Fruit fly (Drosophila melanogaster) whole organism, embryonic: ENCODE results near the gene Agpat1.

Source experiments
- Ada2b ChIP-seq: fragments of 200-800 bp; sonication (Bioruptor generic); IDR thresholded peaks from 2 replicates; pipeline ENCODE4 v1.3.6; 2022; ENCODE audit warnings: missing biosample characterization, missing genetic modification characterization
- Asciz ChIP-seq: fragments of 200-800 bp; sonication (Bioruptor generic); optimal IDR thresholded peaks from 2 replicates; lab custom pipeline; 2017; ENCODE audit warnings: missing biosample characterization, mild to moderate bottlenecking, missing genetic modification characterization, missing genetic modification reagents
- Bdp1 ChIP-seq: fragments of 200-800 bp; sonication (Bioruptor generic); optimal IDR thresholded peaks from 3 replicates; lab custom pipeline; 2016; ENCODE audit warnings: missing biosample characterization, missing genetic modification characterization
- Blimp-1 ChIP-seq: fragments of 200-800 bp; sonication (Bioruptor generic); optimal IDR thresholded peaks from 3 replicates; lab custom pipeline; 2018; ENCODE audit warnings: missing biosample characterization, missing genetic modification characterization, mild to moderate bottlenecking, moderate library complexity, missing genetic modification reagents
- CG10147 ChIP-seq: fragments of 200-800 bp; sonication (Bioruptor generic); optimal IDR thresholded peaks from 2 replicates; lab custom pipeline; 2019; ENCODE audit warnings: missing biosample characterization, mild to moderate bottlenecking, missing genetic modification characterization, moderate library complexity
- CG10979 ChIP-seq: fragments of 200-800 bp; sonication (Bioruptor generic); optimal IDR thresholded peaks from 2 replicates; lab custom pipeline; 2018; ENCODE audit warnings: missing biosample characterization, mild to moderate bottlenecking, missing genetic modification characterization, moderate library complexity
- CG11247 ChIP-seq: fragments of 200-800 bp; sonication (Bioruptor generic); IDR thresholded peaks from 2 replicates; pipeline ENCODE4 v1.3.6; 2022; ENCODE audit warnings: missing biosample characterization, missing genetic modification characterization
- CG11696 ChIP-seq: fragments of 200-800 bp; sonication (Bioruptor generic); IDR thresholded peaks from 2 replicates; pipeline ENCODE4 v1.3.6; 2022; ENCODE audit warnings: missing biosample characterization, missing genetic modification characterization
- CG14050 ChIP-seq: fragments of 200-800 bp; sonication (Bioruptor generic); IDR thresholded peaks from 3 replicates; pipeline ENCODE4 v1.3.6; 2022; ENCODE audit warnings: missing biosample characterization, missing genetic modification characterization
- CG15601 ChIP-seq: fragments of 200-800 bp; sonication (Bioruptor generic); optimal IDR thresholded peaks from 3 replicates; lab custom pipeline; 2019; ENCODE audit warnings: missing biosample characterization, mild to moderate bottlenecking, missing genetic modification characterization, moderate library complexity
- CG1602 ChIP-seq: fragments of 200-800 bp; sonication (Bioruptor generic); optimal IDR thresholded peaks from 3 replicates; lab custom pipeline; 2016; ENCODE audit warnings: missing biosample characterization, missing genetic modification characterization
- CG16815 ChIP-seq: fragments of 200-800 bp; sonication (Bioruptor generic); optimal IDR thresholded peaks from 3 replicates; lab custom pipeline; 2017; ENCODE audit warnings: missing biosample characterization, mild to moderate bottlenecking, missing genetic modification characterization
- CG17328 ChIP-seq: fragments of 200-800 bp; sonication (Bioruptor generic); IDR thresholded peaks from 2 replicates; pipeline ENCODE4 v1.3.6; 2022; ENCODE audit warnings: missing biosample characterization, missing genetic modification characterization
- CG17359 ChIP-seq: fragments of 200-800 bp; sonication (Bioruptor generic); optimal IDR thresholded peaks from 3 replicates; lab custom pipeline; 2018; ENCODE audit warnings: missing biosample characterization, mild to moderate bottlenecking, missing genetic modification characterization, moderate library complexity
- CG18262 ChIP-seq: fragments of 200-800 bp; optimal IDR thresholded peaks from 3 replicates; lab custom pipeline; 2019; ENCODE audit warnings: missing biosample characterization, mild to moderate bottlenecking, missing genetic modification characterization, moderate library complexity
- CG18599 ChIP-seq: fragments of 200-800 bp; sonication (Bioruptor generic); optimal IDR thresholded peaks from 3 replicates; lab custom pipeline; 2017; ENCODE audit warnings: missing biosample characterization, missing genetic modification characterization, mild to moderate bottlenecking, moderate library complexity, missing genetic modification reagents
- CG2712 ChIP-seq: fragments of 200-800 bp; optimal IDR thresholded peaks from 3 replicates; lab custom pipeline; 2019; ENCODE audit warnings: missing biosample characterization, mild to moderate bottlenecking, missing genetic modification characterization, moderate library complexity
- CG31224 ChIP-seq: fragments of 200-800 bp; sonication (Bioruptor generic); IDR thresholded peaks from 2 replicates; pipeline ENCODE4 v1.3.6; 2022; ENCODE audit warnings: missing biosample characterization, missing genetic modification characterization
- CG31388 ChIP-seq: fragments of 200-800 bp; sonication (Bioruptor generic); optimal IDR thresholded peaks from 2 replicates; lab custom pipeline; 2016; ENCODE audit warnings: missing biosample characterization, missing genetic modification characterization
- CG31441 ChIP-seq: fragments of 200-800 bp; sonication (Bioruptor generic); IDR thresholded peaks from 2 replicates; pipeline ENCODE4 v1.3.6; 2022; ENCODE audit warnings: missing biosample characterization, missing genetic modification characterization
- CG34376 ChIP-seq: fragments of 200-800 bp; sonication (Bioruptor generic); optimal IDR thresholded peaks from 2 replicates; lab custom pipeline; 2018; ENCODE audit warnings: missing biosample characterization, mild to moderate bottlenecking, missing genetic modification characterization
- CG7271 ChIP-seq: fragments of 200-800 bp; sonication (Bioruptor generic); optimal IDR thresholded peaks from 2 replicates; lab custom pipeline; 2018; ENCODE audit warnings: missing biosample characterization, mild to moderate bottlenecking, missing genetic modification characterization, moderate library complexity
- CG9727 ChIP-seq: fragments of 200-800 bp; sonication (Bioruptor generic); optimal IDR thresholded peaks from 3 replicates; lab custom pipeline; 2017; ENCODE audit warnings: missing biosample characterization, mild to moderate bottlenecking, missing genetic modification characterization
- CTCF ChIP-seq: fragments of 200-800 bp; sonication (Bioruptor generic); optimal IDR thresholded peaks from 2 replicates; lab custom pipeline; 2017; ENCODE audit warnings: missing biosample characterization, mild to moderate bottlenecking, missing genetic modification characterization, moderate library complexity
- D19B ChIP-seq: fragments of 200-800 bp; sonication (Bioruptor generic); optimal IDR thresholded peaks from 2 replicates; lab custom pipeline; 2017; ENCODE audit warnings: missing biosample characterization, mild to moderate bottlenecking, missing genetic modification characterization
- Hey ChIP-seq: fragments of 200-800 bp; sonication (Bioruptor generic); optimal IDR thresholded peaks from 3 replicates; lab custom pipeline; 2018; ENCODE audit warnings: missing biosample characterization, mild to moderate bottlenecking, missing genetic modification characterization
- Meics ChIP-seq: fragments of 200-800 bp; sonication (Bioruptor generic); optimal IDR thresholded peaks from 2 replicates; lab custom pipeline; 2017; ENCODE audit warnings: missing biosample characterization, mild to moderate bottlenecking, missing genetic modification characterization
- Neu2 ChIP-seq: fragments of 200-800 bp; sonication (Bioruptor generic); optimal IDR thresholded peaks from 3 replicates; lab custom pipeline; 2016; ENCODE audit warnings: missing biosample characterization, missing genetic modification characterization, borderline replicate concordance
- Sox100B ChIP-seq: fragments of 200-800 bp; sonication (Bioruptor generic); optimal IDR thresholded peaks from 3 replicates; lab custom pipeline; 2018; ENCODE audit warnings: missing biosample characterization, mild to moderate bottlenecking, missing genetic modification characterization
- abd-A ChIP-seq: fragments of 200-800 bp; sonication (Bioruptor generic); optimal IDR thresholded peaks from 3 replicates; lab custom pipeline; 2019; ENCODE audit warnings: missing biosample characterization, mild to moderate bottlenecking, missing genetic modification characterization, moderate library complexity
- amos ChIP-seq: fragments of 200-800 bp; sonication (Bioruptor generic); IDR thresholded peaks from 2 replicates; pipeline ENCODE4 v1.3.6; 2022; ENCODE audit warnings: missing biosample characterization, missing genetic modification characterization; ENCODE audit not compliant: partially characterized antibody
- bab2 ChIP-seq: fragments of 200-800 bp; sonication (Bioruptor generic); optimal IDR thresholded peaks from 2 replicates; lab custom pipeline; 2016; ENCODE audit warnings: missing biosample characterization, missing genetic modification characterization
- ci ChIP-seq: fragments of 200-800 bp; sonication (Bioruptor generic); IDR thresholded peaks from 3 replicates; pipeline ENCODE4 v1.3.6; 2022; ENCODE audit warnings: missing biosample characterization, missing genetic modification characterization
- crp ChIP-seq, 2 experiments: fragments of 200-800 bp; sonication (Bioruptor generic); optimal IDR thresholded peaks; 2 replicates in 1 of 2; 3 replicates in 1 of 2; lab custom pipeline; 2017; ENCODE audit warnings: missing biosample characterization in 2 of 2, missing genetic modification characterization in 2 of 2, mild to moderate bottlenecking in 1 of 2, moderate library complexity in 1 of 2
- dimm ChIP-seq: fragments of 200-800 bp; sonication (Bioruptor generic); IDR thresholded peaks from 2 replicates; pipeline ENCODE4 v1.3.6; 2022; ENCODE audit warnings: missing biosample characterization, missing genetic modification characterization
- dmrt99B ChIP-seq: fragments of 200-800 bp; sonication (Bioruptor generic); optimal IDR thresholded peaks from 2 replicates; lab custom pipeline; 2018; ENCODE audit warnings: missing biosample characterization, mild to moderate bottlenecking, missing genetic modification characterization, moderate library complexity
- dysf ChIP-seq: fragments of 200-800 bp; sonication (Bioruptor generic); IDR thresholded peaks from 3 replicates; pipeline ENCODE4 v1.3.6; 2022; ENCODE audit warnings: missing biosample characterization, missing genetic modification characterization
- exex ChIP-seq: fragments of 200-800 bp; sonication (Bioruptor generic); optimal IDR thresholded peaks from 4 replicates; lab custom pipeline; 2018; ENCODE audit warnings: missing biosample characterization, mild to moderate bottlenecking, missing genetic modification characterization, moderate library complexity
- hb ChIP-seq: fragments of 200-800 bp; sonication (Bioruptor generic); IDR thresholded peaks from 3 replicates; pipeline ENCODE4 v1.3.6; 2022; ENCODE audit warnings: missing biosample characterization, missing genetic modification characterization; ENCODE audit not compliant: partially characterized antibody
- kah ChIP-seq: fragments of 200-800 bp; sonication (Bioruptor generic); optimal IDR thresholded peaks from 2 replicates; lab custom pipeline; 2018; ENCODE audit warnings: missing biosample characterization, mild to moderate bottlenecking, missing genetic modification characterization
- lab ChIP-seq: fragments of 200-800 bp; sonication (Bioruptor generic); optimal IDR thresholded peaks from 3 replicates; lab custom pipeline; 2017; ENCODE audit warnings: missing biosample characterization, missing genetic modification characterization, mild to moderate bottlenecking, moderate library complexity, missing genetic modification reagents
- lmd ChIP-seq: fragments of 200-800 bp; sonication (Bioruptor generic); IDR thresholded peaks from 2 replicates; pipeline ENCODE4 v1.3.6; 2022; ENCODE audit warnings: missing biosample characterization, missing genetic modification characterization
- lola ChIP-seq, 3 experiments: fragments of >200 bp in 2 of 3; fragments of 200-800 bp in 1 of 3; sonication (Bioruptor generic) in 1 of 3; optimal IDR thresholded peaks; 2 replicates each; lab custom pipeline; 2017 to 2019; ENCODE audit warnings: missing biosample characterization in 3 of 3, missing genetic modification characterization in 3 of 3, mild to moderate bottlenecking in 1 of 3, moderate library complexity in 1 of 3
- lov ChIP-seq, 2 experiments: fragments of 200-800 bp in 1 of 2; fragments of >200 bp in 1 of 2; sonication (Bioruptor generic) in 1 of 2; IDR thresholded peaks in 1 of 2; optimal IDR thresholded peaks in 1 of 2; 2 replicates in 1 of 2; 3 replicates in 1 of 2; pipeline versions ENCODE4 v1.3.6 to Lab custom; 2017 to 2022; ENCODE audit warnings: missing biosample characterization in 1 of 2, missing genetic modification characterization in 1 of 2
- mam ChIP-seq: fragments of 200-800 bp; sonication (Bioruptor generic); optimal IDR thresholded peaks from 3 replicates; lab custom pipeline; 2016; ENCODE audit warnings: missing biosample characterization, missing genetic modification characterization
- nmo ChIP-seq: fragments of 200-800 bp; sonication (Bioruptor generic); optimal IDR thresholded peaks from 2 replicates; lab custom pipeline; 2018; ENCODE audit warnings: missing biosample characterization, mild to moderate bottlenecking, missing genetic modification characterization, moderate library complexity
- sima ChIP-seq: fragments of 200-800 bp; sonication (Bioruptor generic); optimal IDR thresholded peaks from 2 replicates; lab custom pipeline; 2016; ENCODE audit warnings: missing biosample characterization, missing genetic modification characterization
- twi ChIP-seq: fragments of 200-800 bp; optimal IDR thresholded peaks from 2 replicates; lab custom pipeline; 2019; ENCODE audit warnings: missing biosample characterization, mild to moderate bottlenecking, missing genetic modification characterization, moderate library complexity

Agpat1 gene

DNA sequence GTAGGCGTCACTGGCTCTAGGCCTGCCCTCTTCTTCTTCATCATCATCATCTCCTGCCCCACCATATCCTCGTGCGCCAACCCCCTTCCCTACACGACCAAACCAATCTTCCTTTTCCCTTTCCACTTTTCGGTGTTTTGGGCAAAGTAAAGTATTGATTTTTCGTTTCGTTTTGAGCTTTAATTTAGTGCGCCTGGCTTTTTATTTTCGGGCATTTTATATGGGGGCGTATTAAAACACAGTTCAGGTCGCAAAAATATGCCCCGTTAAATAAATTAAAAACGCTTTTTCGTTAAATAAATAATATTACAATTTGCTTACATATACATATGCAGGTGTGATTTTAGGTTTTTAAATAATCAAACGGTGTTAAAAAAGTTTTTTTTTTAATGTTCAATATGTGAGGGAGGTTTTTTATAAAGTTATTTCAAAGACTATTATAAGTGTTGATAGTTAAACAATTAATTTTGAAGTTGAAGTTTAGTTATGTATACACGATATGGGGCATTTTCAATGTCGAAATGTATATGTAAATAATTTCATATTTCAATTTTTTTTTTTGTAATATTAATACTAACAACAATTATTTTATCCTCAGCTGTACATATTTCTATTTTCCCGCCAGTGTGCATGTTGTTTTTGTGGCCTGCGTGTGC, 27.2 kb upstream of the Agpat1 start (continued):
- TF ChIP-seq CG1602 (GFP tag; lab: Kevin White, UChicago) (peak; percentile 57), CG18262 (tag; lab: Kevin White, UChicago) (peak; percentile 90), exex (no peak), CG9727 (peak; percentile 86), dysf (peak; percentile 66; the same call in 2 of the 3 replicates), ci (GFP tag; lab: Robert Waterston, UW) (peak; percentile 48; the same call in 1 of the 3 replicates), lab (peak; percentile 77), CG14050 (GFP tag; lab: Robert Waterston, UW) (0 out of 3 replicates have a peak, but pooled peaks have one; percentile 27), CG18599 (GFP tag; lab: Kevin White, UChicago) (peak; percentile 69), Meics (GFP tag; lab: Kevin White, UChicago) (peak; percentile 87), crp (GFP tag; optimal IDR thresholded peaks at IDR 0.05; lab: Kevin White, UChicago) (peak in 1 of 2 experiments; percentile 17), amos (no peak), abd-A (tag; lab: Kevin White, UChicago) (no peak), Sox100B (GFP tag; lab: Kevin White, UChicago) (peak; percentile 92), Bdp1 (GFP tag; lab: Kevin White, UChicago) (no peak), CG10979 (tag; lab: Kevin White, UChicago) (peak; percentile 80), mam (GFP tag; lab: Kevin White, UChicago) (peak; percentile 18), CG16815 (peak; percentile 49), CG17359 (tag; lab: Kevin White, UChicago) (peak; percentile 78), CG31224 (GFP tag; lab: Robert Waterston, UW) (peak; percentile 22; the same call in 1 of the 2 replicates), CG10147 (GFP tag; lab: Kevin White, UChicago) (peak; percentile 78), hb (GFP tag; lab: Robert Waterston, UW) (no peak), CTCF (GFP tag; lab: Kevin White, UChicago) (peak; percentile 12), CG11247 (GFP tag; lab: Robert Waterston, UW) (no peak), twi (tag; lab: Kevin White, UChicago) (peak; percentile 5), Blimp-1 (GFP tag; lab: Kevin White, UChicago) (peak; percentile 77), Hey (tag; lab: Kevin White, UChicago) (no peak), CG2712 (tag; lab: Kevin White, UChicago) (peak; percentile 84), Neu2 (no peak), D19B (GFP tag; lab: Kevin White, UChicago) (peak; percentile 52), CG34376 (no peak), nmo (GFP tag; lab: Kevin White, UChicago) (peak; percentile 90), lola (GFP tag; optimal IDR thresholded peaks at IDR 0.05; lab: Kevin White, UChicago) (peak in 1 of 3 experiments; percentile 71), CG31388 (GFP tag; lab: Kevin White, UChicago) (peak; percentile 9), Ada2b (GFP tag; lab: Robert Waterston, UW) (0 out of 2 replicates have a peak, but pooled peaks have one; percentile 25), lmd (peak; percentile 52; the same call in 1 of the 2 replicates), CG11696 (GFP tag; lab: Robert Waterston, UW) (peak; percentile 84), dmrt99B (tag; lab: Kevin White, UChicago) (peak; percentile 90), Asciz (GFP tag; lab: Kevin White, UChicago) (peak; percentile 81), dimm (GFP tag; lab: Robert Waterston, UW) (no peak), lov (optimal IDR thresholded peaks at IDR 0.05; lab: Kevin White, UChicago) (no peak), lov (GFP tag; IDR thresholded peaks at IDR 0.05; lab: Robert Waterston, UW) (no peak), CG15601 (tag; lab: Kevin White, UChicago) (peak; percentile 71), bab2 (GFP tag; lab: Kevin White, UChicago) (peak; percentile 5), kah (GFP tag; lab: Kevin White, UChicago) (peak; percentile 45), CG31441 (peak; percentile 87), sima (no peak), CG17328 (GFP tag; lab: Robert Waterston, UW) (0 out of 2 replicates have a peak, but pooled peaks have one; percentile 42), CG7271 (tag; lab: Kevin White, UChicago) (no peak)
